Fruit fly (Drosophila melanogaster) whole organism: ENCODE results near the gene Dysb.

Source experiments
- Dll ChIP-seq: fragments of >200 bp; optimal IDR thresholded peaks from 2 replicates; lab custom pipeline; 2017
- pan ChIP-seq: fragments of >200 bp; optimal IDR thresholded peaks from 2 replicates; lab custom pipeline; 2017
- psq ChIP-seq: fragments of >200 bp; optimal IDR thresholded peaks from 2 replicates; lab custom pipeline; 2017
- usp ChIP-seq: fragments of >200 bp; optimal IDR thresholded peaks from 2 replicates; lab custom pipeline; 2017; ENCODE audit warnings: missing biosample characterization, missing genetic modification characterization, mixed read lengths

- TF ChIP-seq Dll (lab: Kevin White, UChicago) (no peak), pan (no peak), usp (GFP tag; lab: Kevin White, UChicago) (no peak), psq (no peak)
Measured at dm6 chr3L:18842236-18842635, 25.3 kb upstream of the Dysb start.
